Fruit fly (Drosophila melanogaster): ENCODE data around the gene CG42449.

CG42449 gene

dm6 chrX:5699824-5700498 is 16.9 kb downstream of the CG42449 start:
- peak; percentile 48 for TF ChIP-seq HLH106 (tag; optimal IDR thresholded peaks at IDR 0.05)
- TF ChIP-seq OdsH (GFP tag; optimal IDR thresholded peaks at IDR 0.05) = peak; percentile 48
- no peak for TF ChIP-seq Hnf4 (GFP tag; optimal IDR thresholded peaks at IDR 0.05)
- no peak for TF ChIP-seq usp (GFP tag; optimal IDR thresholded peaks at IDR 0.05)
- no peak for TF ChIP-seq dmrt93B (GFP tag; optimal IDR thresholded peaks at IDR 0.05)
- TF ChIP-seq jim (GFP tag; optimal IDR thresholded peaks at IDR 0.05) = no peak
- TF ChIP-seq dl (GFP tag; optimal IDR thresholded peaks at IDR 0.05; ENCODE audit: insufficient read depth in 1 of 2, partially characterized antibody in 2 of 2) = no peak
- no peak for TF ChIP-seq Vsx2 (GFP tag; optimal IDR thresholded peaks at IDR 0.05; ENCODE audit: partially characterized antibody)
- no peak for TF ChIP-seq N (GFP tag; optimal IDR thresholded peaks at IDR 0.05)
- no peak for TF ChIP-seq CG32264 (GFP tag; optimal IDR thresholded peaks at IDR 0.05)
- no peak for TF ChIP-seq Rel (GFP tag; optimal IDR thresholded peaks at IDR 0.05)
- no peak for TF ChIP-seq Rel (tag; optimal IDR thresholded peaks at IDR 0.05)
- TF ChIP-seq h (GFP tag; optimal IDR thresholded peaks at IDR 0.05) = peak; percentile 72
- TF ChIP-seq CrebA (GFP tag; optimal IDR thresholded peaks at IDR 0.05; ENCODE audit: borderline replicate concordance) = no peak
- TF ChIP-seq rgr (GFP tag; optimal IDR thresholded peaks at IDR 0.05) = peak; percentile 63
- TF ChIP-seq psq (GFP tag; optimal IDR thresholded peaks at IDR 0.05) = peak; percentile 44
- no peak for TF ChIP-seq dsf (GFP tag; optimal IDR thresholded peaks at IDR 0.05; ENCODE audit: borderline replicate concordance)
- no peak for TF ChIP-seq Myc (optimal IDR thresholded peaks at IDR 0.05)
- TF ChIP-seq GATAd (GFP tag; optimal IDR thresholded peaks at IDR 0.05) = no peak
- TF ChIP-seq Jra (GFP tag; optimal IDR thresholded peaks at IDR 0.05) = no peak
- no peak for TF ChIP-seq Dfd (GFP tag; optimal IDR thresholded peaks at IDR 0.05)
- TF ChIP-seq Dif (GFP tag; optimal IDR thresholded peaks at IDR 0.05; ENCODE audit: partially characterized antibody) = no peak
- no peak for TF ChIP-seq lola (GFP tag; optimal IDR thresholded peaks at IDR 0.05)
- TF ChIP-seq Hr78 (GFP tag; optimal IDR thresholded peaks at IDR 0.05) = no peak
- peak; percentile 60 for TF ChIP-seq ey (GFP tag; optimal IDR thresholded peaks at IDR 0.05)
- no peak for TF ChIP-seq Mio (GFP tag; optimal IDR thresholded peaks at IDR 0.05)
- TF ChIP-seq tai (GFP tag; optimal IDR thresholded peaks at IDR 0.05) = no peak
- TF ChIP-seq sage (GFP tag; optimal IDR thresholded peaks at IDR 0.05) = peak; percentile 18
- TF ChIP-seq Sp1 (GFP tag; optimal IDR thresholded peaks at IDR 0.05) = peak; percentile 17
- TF ChIP-seq Hr83 (GFP tag; optimal IDR thresholded peaks at IDR 0.05; ENCODE audit: poor library complexity, severe bottlenecking) = no peak
- no peak for TF ChIP-seq CG9705 (GFP tag; optimal IDR thresholded peaks at IDR 0.05)
- no peak for TF ChIP-seq pan (optimal IDR thresholded peaks at IDR 0.05)
- peak; percentile 33 for TF ChIP-seq br (GFP tag; optimal IDR thresholded peaks at IDR 0.05)
- no peak for TF ChIP-seq Abd-B (GFP tag; optimal IDR thresholded peaks at IDR 0.05)
- peak; percentile 67 for TF ChIP-seq sv (GFP tag; optimal IDR thresholded peaks at IDR 0.05)
- TF ChIP-seq brk (GFP tag; optimal IDR thresholded peaks at IDR 0.05) = no peak
- peak; percentile 66 for TF ChIP-seq fru (GFP tag; optimal IDR thresholded peaks at IDR 0.05)
- TF ChIP-seq foxo (GFP tag; optimal IDR thresholded peaks at IDR 0.05) = peak in 1 of 2 experiments; percentile 71
- TF ChIP-seq woc (GFP tag; optimal IDR thresholded peaks at IDR 0.05) = peak; percentile 70

- TF ChIP-seq GATAd (GFP tag; optimal IDR thresholded peaks at IDR 0.05) (no peak), woc (GFP tag; optimal IDR thresholded peaks at IDR 0.05) (no peak), rgr (GFP tag; optimal IDR thresholded peaks at IDR 0.05) (no peak), CG9705 (GFP tag; optimal IDR thresholded peaks at IDR 0.05) (no peak), Dif (GFP tag; optimal IDR thresholded peaks at IDR 0.05; ENCODE audit: partially characterized antibody) (no peak), pan (optimal IDR thresholded peaks at IDR 0.05) (no peak), HLH106 (tag; optimal IDR thresholded peaks at IDR 0.05) (no peak), dmrt93B (GFP tag; optimal IDR thresholded peaks at IDR 0.05) (no peak), sage (GFP tag; optimal IDR thresholded peaks at IDR 0.05) (no peak), Rel (GFP tag; optimal IDR thresholded peaks at IDR 0.05) (no peak), Rel (tag; optimal IDR thresholded peaks at IDR 0.05) (no peak), tai (GFP tag; optimal IDR thresholded peaks at IDR 0.05) (no peak), dsf (GFP tag; optimal IDR thresholded peaks at IDR 0.05; ENCODE audit: borderline replicate concordance) (no peak), fru (GFP tag; optimal IDR thresholded peaks at IDR 0.05) (no peak), lola (GFP tag; optimal IDR thresholded peaks at IDR 0.05) (no peak), CrebA (GFP tag; optimal IDR thresholded peaks at IDR 0.05; ENCODE audit: borderline replicate concordance) (no peak)
Observed at dm6 chrX:5705097-5705496, 22.1 kb downstream of the CG42449 start.
